Worm (Caenorhabditis elegans) whole organism, L4 larva: ENCODE results near the gene C49A9.1.

Source experiments
- ceh-28 ChIP-seq: fragments of 150-350 bp; optimal IDR thresholded peaks from 2 replicates; lab custom pipeline; 2014; ENCODE audit warnings: missing biosample characterization, missing genetic modification reagents, missing genetic modification characterization
- jun-1 ChIP-seq: fragments of 150-350 bp; optimal IDR thresholded peaks from 2 replicates; lab custom pipeline; 2014; ENCODE audit warnings: missing biosample characterization, missing genetic modification reagents, missing genetic modification characterization

- TF ChIP-seq ceh-28 (tag; lab: Kevin White, UChicago) (no peak), jun-1 (tag; lab: Kevin White, UChicago) (no peak)
These were observed 41.4 kb downstream of the C49A9.1 start, which contains the start of gene srv-30 for ce11 chrIV:6269346-6269745.
